Worm (Caenorhabditis elegans): ENCODE data around the gene fbxa-51.

fbxa-51 gene

DNA sequence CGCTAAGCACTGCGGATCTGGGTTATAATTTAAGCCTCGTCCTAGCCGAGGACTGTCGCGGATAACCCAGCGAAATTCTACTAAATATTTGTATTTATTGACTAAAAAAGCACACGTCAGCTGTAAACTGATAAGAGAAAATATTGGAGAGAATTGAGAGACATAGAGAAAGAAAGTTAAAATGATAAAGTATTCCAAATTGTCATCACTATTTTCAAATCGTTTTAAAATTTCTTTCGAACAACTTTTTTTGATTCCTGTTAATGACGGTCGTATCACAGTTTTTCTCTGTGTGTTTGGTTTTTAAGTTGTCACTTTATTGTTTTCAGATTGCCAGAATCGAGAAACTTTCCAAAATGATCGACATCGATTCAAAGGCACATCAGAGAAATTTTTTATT lies at the start of gene fbxa-51:
TSS of gene fbxa-51 (plus strand) at position 322 of the 400 bp plus-strand sequence.
- TF ChIP-seq ham-2 (GFP tag; optimal IDR thresholded peaks at IDR 0.05): no peak

- no peak for TF ChIP-seq drap-1 (GFP tag; optimal IDR thresholded peaks at IDR 0.05)
- TF ChIP-seq nhr-237 (tag; optimal IDR thresholded peaks at IDR 0.05): no peak
- TF ChIP-seq snpc-4 (tag; optimal IDR thresholded peaks at IDR 0.05): no peak
- no peak for TF ChIP-seq unc-120 (tag; optimal IDR thresholded peaks at IDR 0.05; ENCODE audit: poor library complexity, severe bottlenecking)
- no peak for TF ChIP-seq ceh-83 (GFP tag; optimal IDR thresholded peaks at IDR 0.05)
- no peak for TF ChIP-seq lin-32 (GFP tag; optimal IDR thresholded peaks at IDR 0.05)
Measured at ce11 chrIII:916897-917296, 45.2 kb upstream of the fbxa-51 start, which contains the start of gene idpp-13. Gene idpp-13, minus strand, starts transcription at chrIII:916997.

ce11 chrIII:919322-919721 lies 42.7 kb upstream of the fbxa-51 start, which contains the start of gene F23H11.7:
Gene F23H11.7, minus strand, starts transcription at chrIII:919422.
- TF ChIP-seq sem-2 (GFP tag; optimal IDR thresholded peaks at IDR 0.05) (no peak), pha-4 (tag; optimal IDR thresholded peaks at IDR 0.05) (no peak), unc-62 (GFP tag; optimal IDR thresholded peaks at IDR 0.05) (no peak)

DNA sequence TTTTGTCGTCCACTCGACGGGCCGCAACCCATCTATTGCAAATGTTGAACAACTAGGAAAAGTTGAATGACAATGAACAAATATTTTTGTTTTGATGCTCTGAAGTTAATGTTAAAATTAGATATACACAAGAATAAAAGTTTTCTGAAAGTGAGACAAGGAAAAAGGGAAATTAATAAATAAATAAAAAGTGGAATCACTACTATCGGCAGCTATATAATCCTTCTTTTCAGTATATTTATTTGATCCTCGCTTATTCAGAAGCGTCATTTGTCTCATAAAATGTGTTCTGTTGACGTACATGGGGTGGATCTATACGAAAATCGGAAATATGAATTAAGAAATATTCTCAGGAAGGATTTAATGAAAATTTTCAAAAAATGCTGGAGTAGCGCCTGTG lies 35.9 kb upstream of the fbxa-51 start, which contains the start of gene pef-1:
TSS of gene pef-1 (minus strand) at position 101 of the 400 bp plus-strand sequence.
- TF ChIP-seq unc-39 (tag; optimal IDR thresholded peaks at IDR 0.05) (no peak), tbx-8 (GFP tag; optimal IDR thresholded peaks at IDR 0.05) (no peak), unc-120 (tag; optimal IDR thresholded peaks at IDR 0.05; ENCODE audit: poor library complexity, severe bottlenecking) (no peak), nhr-237 (tag; optimal IDR thresholded peaks at IDR 0.05) (no peak), nhr-12 (tag; optimal IDR thresholded peaks at IDR 0.05) (no peak)

- peak; percentile 50 for TF ChIP-seq ceh-43 (GFP tag; optimal IDR thresholded peaks at IDR 0.05)
- TF ChIP-seq tbx-8 (GFP tag; optimal IDR thresholded peaks at IDR 0.05): peak; percentile 88
- peak; percentile 49 for TF ChIP-seq unc-120 (tag; optimal IDR thresholded peaks at IDR 0.05; ENCODE audit: poor library complexity, severe bottlenecking)
- peak; percentile 85 for TF ChIP-seq lin-32 (GFP tag; optimal IDR thresholded peaks at IDR 0.05)
- TF ChIP-seq M03D4.4 (tag; optimal IDR thresholded peaks at IDR 0.05): peak; percentile 91
- peak; percentile 75 for TF ChIP-seq ceh-83 (GFP tag; optimal IDR thresholded peaks at IDR 0.05)
- peak; percentile 44 for TF ChIP-seq sem-2 (GFP tag; optimal IDR thresholded peaks at IDR 0.05)
- TF ChIP-seq bed-3 (GFP tag; optimal IDR thresholded peaks at IDR 0.05): peak; percentile 72
- TF ChIP-seq sptf-1 (tag; optimal IDR thresholded peaks at IDR 0.05): peak; percentile 96
- TF ChIP-seq cnd-1 (tag; optimal IDR thresholded peaks at IDR 0.05): peak; percentile 49
- peak; percentile 95 for TF ChIP-seq mls-2 (tag; optimal IDR thresholded peaks at IDR 0.05)
Measured at ce11 chrIII:931405-931804, 30.7 kb upstream of the fbxa-51 start.

DNA sequence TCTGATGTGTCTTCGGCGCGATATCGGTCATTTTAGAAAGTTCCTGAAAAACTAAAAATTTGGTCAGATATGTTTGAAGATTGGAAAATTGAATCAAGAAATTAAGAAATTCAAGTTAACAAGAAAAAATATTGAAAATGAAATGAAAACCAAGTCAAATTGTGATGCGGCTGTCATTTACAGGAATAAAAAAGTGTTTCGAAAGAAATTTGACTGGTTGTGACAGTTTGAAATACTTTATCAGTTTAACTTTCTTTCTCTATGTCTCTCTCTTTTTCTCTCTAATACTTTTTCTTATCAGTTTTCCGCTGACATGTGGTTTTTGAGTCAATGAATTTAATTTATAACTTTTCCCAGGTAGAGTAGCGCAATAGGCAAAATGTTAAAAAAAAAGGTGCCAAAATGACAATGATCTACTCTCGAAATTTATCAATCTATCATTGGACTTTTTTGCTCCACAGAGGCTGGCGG lies 26.0 kb upstream of the fbxa-51 start, which contains the start of gene fbxa-55:
TSS of gene fbxa-55 (minus strand) at position 51 of the 471 bp plus-strand sequence.
- no peak for TF ChIP-seq sem-2 (GFP tag; optimal IDR thresholded peaks at IDR 0.05)
- no peak for TF ChIP-seq nhr-12 (tag; optimal IDR thresholded peaks at IDR 0.05)
- no peak for TF ChIP-seq ham-2 (GFP tag; optimal IDR thresholded peaks at IDR 0.05)
- TF ChIP-seq M03D4.4 (tag; optimal IDR thresholded peaks at IDR 0.05): no peak
- TF ChIP-seq zip-8 (tag; optimal IDR thresholded peaks at IDR 0.05): no peak
- no peak for TF ChIP-seq unc-39 (tag; optimal IDR thresholded peaks at IDR 0.05)
- TF ChIP-seq nhr-28 (tag; optimal IDR thresholded peaks at IDR 0.05): no peak
- no peak for TF ChIP-seq cnd-1 (tag; optimal IDR thresholded peaks at IDR 0.05)

ce11 chrIII:937961-938360 lies 24.1 kb upstream of the fbxa-51 start, which contains the start of gene fbxa-56:
Gene fbxa-56, minus strand, starts transcription at chrIII:938061.
- no peak for TF ChIP-seq flh-1 (GFP tag; optimal IDR thresholded peaks at IDR 0.05)
- TF ChIP-seq drap-1 (GFP tag; optimal IDR thresholded peaks at IDR 0.05): no peak
- no peak for TF ChIP-seq bed-3 (GFP tag; optimal IDR thresholded peaks at IDR 0.05)

- TF ChIP-seq ztf-11 (tag; optimal IDR thresholded peaks at IDR 0.05) (no peak), M03D4.4 (tag; optimal IDR thresholded peaks at IDR 0.05) (no peak), drap-1 (GFP tag; optimal IDR thresholded peaks at IDR 0.05) (no peak), snpc-4 (tag; optimal IDR thresholded peaks at IDR 0.05) (no peak), nhr-76 (tag; optimal IDR thresholded peaks at IDR 0.05) (no peak), ceh-43 (GFP tag; optimal IDR thresholded peaks at IDR 0.05) (no peak)
Measured at ce11 chrIII:938569-938968, 23.5 kb upstream of the fbxa-51 start, which contains the start of gene fbxa-22. Gene fbxa-22, plus strand, starts transcription at chrIII:938869.
